Fruit fly (Drosophila melanogaster) whole organism, embryonic: ENCODE measurements around the gene Abca3.

Experiments used
- CG14965 ChIP-seq: fragments of 200-800 bp; sonication (Bioruptor generic); optimal IDR thresholded peaks from 2 replicates; lab custom pipeline; 2016; ENCODE audit warnings: missing biosample characterization, missing genetic modification characterization, borderline replicate concordance
- Max ChIP-seq: fragments of 200-800 bp; sonication (Bioruptor generic); optimal IDR thresholded peaks from 2 replicates; lab custom pipeline; 2016; ENCODE audit warnings: missing biosample characterization, mild to moderate bottlenecking, missing genetic modification characterization
- fru ChIP-seq: fragments of >200 bp; optimal IDR thresholded peaks from 2 replicates; lab custom pipeline; 2017
- sim ChIP-seq: fragments of 200-800 bp; sonication (Bioruptor generic); IDR thresholded peaks from 2 replicates; pipeline ENCODE4 v1.3.6; 2022; ENCODE audit warnings: missing biosample characterization, missing genetic modification characterization

- TF ChIP-seq Max (no peak), sim (GFP tag; lab: Robert Waterston, UW) (no peak), fru (no peak), CG14965 (GFP tag; lab: Kevin White, UChicago) (no peak)
Measured at dm6 chrX:21334522-21335104, 28.1 kb upstream of the Abca3 start.
